Fruit fly (Drosophila melanogaster) whole organism, embryonic: ENCODE data around the gene Cow.

Source experiments
- Abd-B ChIP-seq: fragments of 200-800 bp; sonication (Bioruptor generic); optimal IDR thresholded peaks from 2 replicates; lab custom pipeline; 2018; ENCODE audit warnings: missing biosample characterization, mild to moderate bottlenecking, missing genetic modification characterization, moderate library complexity
- Ada2b ChIP-seq: fragments of 200-800 bp; sonication (Bioruptor generic); IDR thresholded peaks from 2 replicates; pipeline ENCODE4 v1.3.6; 2022; ENCODE audit warnings: missing biosample characterization, missing genetic modification characterization
- Atf3 ChIP-seq: fragments of 200-800 bp; sonication (Bioruptor generic); optimal IDR thresholded peaks from 3 replicates; lab custom pipeline; 2016; ENCODE audit warnings: missing biosample characterization, missing genetic modification characterization
- Blimp-1 ChIP-seq: fragments of 200-800 bp; sonication (Bioruptor generic); optimal IDR thresholded peaks from 3 replicates; lab custom pipeline; 2018; ENCODE audit warnings: missing biosample characterization, missing genetic modification characterization, mild to moderate bottlenecking, moderate library complexity, missing genetic modification reagents
- CG10366 ChIP-seq: fragments of 200-800 bp; sonication (Bioruptor generic); IDR thresholded peaks from 2 replicates; pipeline ENCODE4 v1.3.6; 2022; ENCODE audit warnings: missing biosample characterization, missing genetic modification characterization
- CG10565 ChIP-seq: fragments of 200-800 bp; sonication (Bioruptor generic); optimal IDR thresholded peaks from 3 replicates; lab custom pipeline; 2016; ENCODE audit warnings: missing biosample characterization, mild to moderate bottlenecking, missing genetic modification characterization
- CG11398 ChIP-seq: fragments of 200-800 bp; sonication (Bioruptor generic); optimal IDR thresholded peaks from 2 replicates; lab custom pipeline; 2016; ENCODE audit warnings: missing biosample characterization, missing genetic modification characterization
- CG12071 ChIP-seq: fragments of 200-800 bp; sonication (Bioruptor generic); optimal IDR thresholded peaks from 3 replicates; lab custom pipeline; 2018; ENCODE audit warnings: missing biosample characterization, mild to moderate bottlenecking, missing genetic modification characterization
- CG12155 ChIP-seq: fragments of 200-800 bp; sonication (Bioruptor generic); optimal IDR thresholded peaks from 3 replicates; lab custom pipeline; 2016; ENCODE audit warnings: missing biosample characterization, missing genetic modification characterization
- CG1233 ChIP-seq: fragments of 200-800 bp; sonication (Bioruptor generic); optimal IDR thresholded peaks from 4 replicates; lab custom pipeline; 2018; ENCODE audit warnings: missing biosample characterization, mild to moderate bottlenecking, missing genetic modification characterization
- CG13424 ChIP-seq: fragments of 200-800 bp; sonication (Bioruptor generic); optimal IDR thresholded peaks from 2 replicates; lab custom pipeline; 2019; ENCODE audit warnings: missing biosample characterization, mild to moderate bottlenecking, missing genetic modification characterization, moderate library complexity
- CG13775 ChIP-seq: fragments of 200-800 bp; sonication (Bioruptor generic); optimal IDR thresholded peaks from 3 replicates; lab custom pipeline; 2017; ENCODE audit warnings: missing biosample characterization, mild to moderate bottlenecking, missing genetic modification characterization
- CG14667 ChIP-seq: fragments of 200-800 bp; sonication (Bioruptor generic); IDR thresholded peaks from 2 replicates; pipeline ENCODE4 v1.3.6; 2022; ENCODE audit warnings: missing biosample characterization, missing genetic modification characterization
- CG14710 ChIP-seq: fragments of 200-800 bp; sonication (Bioruptor generic); optimal IDR thresholded peaks from 3 replicates; lab custom pipeline; 2019; ENCODE audit warnings: missing biosample characterization, mild to moderate bottlenecking, missing genetic modification characterization, moderate library complexity
- CG14860 ChIP-seq: fragments of 200-800 bp; sonication (Bioruptor generic); IDR thresholded peaks from 3 replicates; pipeline ENCODE4 v1.3.6; 2022; ENCODE audit warnings: missing biosample characterization, missing genetic modification characterization; ENCODE audit not compliant: partially characterized antibody
- CG17612 ChIP-seq: fragments of 200-800 bp; sonication (Bioruptor generic); IDR thresholded peaks from 2 replicates; pipeline ENCODE4 v1.3.6; 2022; ENCODE audit warnings: missing biosample characterization, missing genetic modification characterization
- CG2678 ChIP-seq: fragments of 200-800 bp; sonication (Bioruptor generic); optimal IDR thresholded peaks from 3 replicates; lab custom pipeline; 2019; ENCODE audit warnings: missing biosample characterization, mild to moderate bottlenecking, missing genetic modification characterization, moderate library complexity
- CG2875 ChIP-seq: fragments of 200-800 bp; sonication (Bioruptor generic); optimal IDR thresholded peaks from 2 replicates; lab custom pipeline; 2017; ENCODE audit warnings: missing biosample characterization, mild to moderate bottlenecking, missing genetic modification characterization, missing genetic modification reagents
- CG31224 ChIP-seq: fragments of 200-800 bp; sonication (Bioruptor generic); IDR thresholded peaks from 2 replicates; pipeline ENCODE4 v1.3.6; 2022; ENCODE audit warnings: missing biosample characterization, missing genetic modification characterization
- CG3407 ChIP-seq: fragments of 200-800 bp; sonication (Bioruptor generic); optimal IDR thresholded peaks from 2 replicates; lab custom pipeline; 2018; ENCODE audit warnings: missing biosample characterization, mild to moderate bottlenecking, missing genetic modification characterization
- CG4360 ChIP-seq: fragments of 200-800 bp; sonication (Bioruptor generic); IDR thresholded peaks from 2 replicates; pipeline ENCODE4 v1.3.6; 2022; ENCODE audit warnings: missing biosample characterization, missing genetic modification characterization
- CG4404 ChIP-seq: fragments of 200-800 bp; sonication (Bioruptor generic); IDR thresholded peaks from 2 replicates; pipeline ENCODE4 v1.3.6; 2022; ENCODE audit warnings: missing biosample characterization, missing genetic modification characterization
- CG4854 ChIP-seq: fragments of 200-800 bp; sonication (Bioruptor generic); optimal IDR thresholded peaks from 2 replicates; lab custom pipeline; 2016; ENCODE audit warnings: missing biosample characterization, missing genetic modification characterization, inconsistent platforms
- CG6175 ChIP-seq: fragments of 200-800 bp; sonication (Bioruptor generic); IDR thresholded peaks from 3 replicates; pipeline ENCODE4 v1.3.6; 2022; ENCODE audit warnings: missing biosample characterization, missing genetic modification characterization
- CG6765 ChIP-seq: fragments of 200-800 bp; sonication (Bioruptor generic); optimal IDR thresholded peaks from 3 replicates; lab custom pipeline; 2017; ENCODE audit warnings: missing biosample characterization, mild to moderate bottlenecking, missing genetic modification characterization
- Dbx ChIP-seq: fragments of 200-800 bp; sonication (Bioruptor generic); IDR thresholded peaks from 3 replicates; pipeline ENCODE4 v1.3.6; 2022; ENCODE audit warnings: missing biosample characterization, missing genetic modification characterization
- Dp ChIP-seq: fragments of 200-800 bp; sonication (Bioruptor generic); optimal IDR thresholded peaks from 2 replicates; lab custom pipeline; 2018; ENCODE audit warnings: missing biosample characterization, mild to moderate bottlenecking, missing genetic modification characterization, moderate library complexity
- Eip74EF ChIP-seq, 2 experiments: fragments of 200-800 bp in 1 of 2; fragments of >200 bp in 1 of 2; sonication (Bioruptor generic) in 1 of 2; optimal IDR thresholded peaks; 2 replicates each; lab custom pipeline; 2017 to 2019; ENCODE audit warnings: missing biosample characterization in 2 of 2, missing genetic modification characterization in 2 of 2, mild to moderate bottlenecking in 1 of 2, moderate library complexity in 1 of 2
- Elba2 ChIP-seq: fragments of 200-800 bp; sonication (Bioruptor generic); optimal IDR thresholded peaks from 3 replicates; lab custom pipeline; 2016; ENCODE audit warnings: missing biosample characterization, missing genetic modification characterization
- HLH54F ChIP-seq: fragments of 200-800 bp; sonication (Bioruptor generic); optimal IDR thresholded peaks from 3 replicates; lab custom pipeline; 2016; ENCODE audit warnings: missing biosample characterization, missing genetic modification characterization
- Rfx ChIP-seq: fragments of 200-800 bp; sonication (Bioruptor generic); IDR thresholded peaks from 2 replicates; pipeline ENCODE4 v1.3.6; 2022; ENCODE audit warnings: missing biosample characterization, missing genetic modification characterization
- TFAM ChIP-seq: fragments of 200-800 bp; sonication (Bioruptor generic); optimal IDR thresholded peaks from 2 replicates; lab custom pipeline; 2017; ENCODE audit warnings: missing biosample characterization, missing genetic modification characterization, inconsistent platforms
- ap ChIP-seq: fragments of 200-800 bp; sonication (Bioruptor generic); IDR thresholded peaks from 2 replicates; pipeline ENCODE4 v1.3.6; 2022; ENCODE audit warnings: missing biosample characterization, missing genetic modification characterization
- btn ChIP-seq: fragments of 200-800 bp; sonication (Bioruptor generic); optimal IDR thresholded peaks from 2 replicates; lab custom pipeline; 2016; ENCODE audit warnings: missing biosample characterization, missing genetic modification characterization
- dmrt11E ChIP-seq: fragments of 200-800 bp; sonication (Bioruptor generic); optimal IDR thresholded peaks from 3 replicates; lab custom pipeline; 2018; ENCODE audit warnings: missing biosample characterization, mild to moderate bottlenecking, missing genetic modification characterization, moderate library complexity
- dmrt99B ChIP-seq: fragments of 200-800 bp; sonication (Bioruptor generic); optimal IDR thresholded peaks from 2 replicates; lab custom pipeline; 2018; ENCODE audit warnings: missing biosample characterization, mild to moderate bottlenecking, missing genetic modification characterization, moderate library complexity
- exex ChIP-seq: fragments of 200-800 bp; sonication (Bioruptor generic); optimal IDR thresholded peaks from 4 replicates; lab custom pipeline; 2018; ENCODE audit warnings: missing biosample characterization, mild to moderate bottlenecking, missing genetic modification characterization, moderate library complexity
- fu2 ChIP-seq: fragments of 200-800 bp; sonication (Bioruptor generic); optimal IDR thresholded peaks from 2 replicates; lab custom pipeline; 2016; ENCODE audit warnings: missing biosample characterization, missing genetic modification characterization
- ind ChIP-seq: fragments of 200-800 bp; sonication (Bioruptor generic); optimal IDR thresholded peaks from 3 replicates; lab custom pipeline; 2016; ENCODE audit warnings: missing biosample characterization, missing genetic modification characterization
- lab ChIP-seq: fragments of 200-800 bp; sonication (Bioruptor generic); optimal IDR thresholded peaks from 3 replicates; lab custom pipeline; 2017; ENCODE audit warnings: missing biosample characterization, missing genetic modification characterization, mild to moderate bottlenecking, moderate library complexity, missing genetic modification reagents
- odd ChIP-seq: fragments of 200-800 bp; sonication (Bioruptor generic); optimal IDR thresholded peaks from 2 replicates; lab custom pipeline; 2017; ENCODE audit warnings: missing biosample characterization, mild to moderate bottlenecking, missing genetic modification characterization
- pzg ChIP-seq: fragments of 200-800 bp; sonication (Bioruptor generic); optimal IDR thresholded peaks from 3 replicates; lab custom pipeline; 2018; ENCODE audit warnings: missing biosample characterization, mild to moderate bottlenecking, missing genetic modification characterization, moderate library complexity
- salm ChIP-seq: fragments of 200-800 bp; sonication (Bioruptor generic); optimal IDR thresholded peaks from 2 replicates; lab custom pipeline; 2018; ENCODE audit warnings: missing biosample characterization, mild to moderate bottlenecking, missing genetic modification characterization
- scrt ChIP-seq: fragments of 200-800 bp; sonication (Bioruptor generic); optimal IDR thresholded peaks from 2 replicates; lab custom pipeline; 2018; ENCODE audit warnings: missing biosample characterization, mild to moderate bottlenecking, missing genetic modification characterization, moderate library complexity
- sens-2 ChIP-seq: fragments of 200-800 bp; sonication (Bioruptor generic); IDR thresholded peaks from 2 replicates; pipeline ENCODE4 v1.3.6; 2022; ENCODE audit warnings: missing biosample characterization, missing genetic modification characterization
- seq ChIP-seq: fragments of 200-800 bp; sonication (Bioruptor generic); IDR thresholded peaks from 2 replicates; pipeline ENCODE4 v1.3.6; 2022; ENCODE audit warnings: missing biosample characterization, missing genetic modification characterization
- tap ChIP-seq: fragments of 200-800 bp; optimal IDR thresholded peaks from 3 replicates; lab custom pipeline; 2019; ENCODE audit warnings: missing biosample characterization, mild to moderate bottlenecking, missing genetic modification characterization, moderate library complexity
- tgo ChIP-seq: fragments of 200-800 bp; sonication (Bioruptor generic); IDR thresholded peaks from 3 replicates; pipeline ENCODE4 v1.3.6; 2022; ENCODE audit warnings: missing biosample characterization, missing genetic modification characterization
- zen2 ChIP-seq: fragments of 200-800 bp; sonication (Bioruptor generic); IDR thresholded peaks from 3 replicates; pipeline ENCODE4 v1.3.6; 2022; ENCODE audit warnings: missing biosample characterization, missing genetic modification characterization; ENCODE audit not compliant: partially characterized antibody

Cow gene

dm6 chr3R:23112680-23113362 is at the start of gene Cow:
Cow (minus strand) TSS chr3R:23112730.
- TF ChIP-seq CG4404 (GFP tag; lab: Robert Waterston, UW) (no peak; the same call in 1 of the 2 replicates), Abd-B (GFP tag; lab: Kevin White, UChicago) (no peak), zen2 (no peak), Rfx (GFP tag; lab: Robert Waterston, UW) (peak; percentile 77), exex (tag; lab: Kevin White, UChicago) (peak; percentile 21), lab (peak; percentile 90), CG4854 (GFP tag; lab: Kevin White, UChicago) (no peak), tap (tag; lab: Kevin White, UChicago) (peak; percentile 2), ind (peak; percentile 64), CG10366 (GFP tag; lab: Robert Waterston, UW) (peak; percentile 76), CG12155 (GFP tag; lab: Kevin White, UChicago) (peak; percentile 57), ap (GFP tag; lab: Robert Waterston, UW) (peak; percentile 28; the same call in 1 of the 2 replicates), Blimp-1 (GFP tag; lab: Kevin White, UChicago) (no peak), CG1233 (no peak), CG12071 (peak; percentile 38), pzg (GFP tag; lab: Kevin White, UChicago) (peak; percentile 4), sens-2 (GFP tag; lab: Robert Waterston, UW) (no peak), CG10565 (GFP tag; lab: Kevin White, UChicago) (no peak), CG2875 (GFP tag; lab: Kevin White, UChicago) (no peak), Eip74EF (GFP tag; optimal IDR thresholded peaks at IDR 0.05; lab: Kevin White, UChicago) (no peak), CG17612 (GFP tag; lab: Robert Waterston, UW) (0 out of 2 replicates have a peak, but pooled peaks have one; percentile 16), Dp (GFP tag; lab: Kevin White, UChicago) (no peak), CG2678 (tag; lab: Kevin White, UChicago) (peak; percentile 81), CG14667 (GFP tag; lab: Robert Waterston, UW) (peak; percentile 51; the same call in 1 of the 2 replicates), btn (GFP tag; lab: Kevin White, UChicago) (no peak), CG6175 (0 out of 3 replicates have a peak, but pooled peaks have one; percentile 43), HLH54F (peak; percentile 59), CG31224 (peak; percentile 53; the same call in 1 of the 2 replicates), odd (GFP tag; lab: Kevin White, UChicago) (no peak), Elba2 (GFP tag; lab: Kevin White, UChicago) (no peak), seq (peak; percentile 60; the same call in 1 of the 2 replicates), Dbx (peak; percentile 84), Atf3 (GFP tag; lab: Kevin White, UChicago) (no peak), Ada2b (GFP tag; lab: Robert Waterston, UW) (peak; percentile 73), CG3407 (GFP tag; lab: Kevin White, UChicago) (no peak), CG6765 (GFP tag; lab: Kevin White, UChicago) (peak; percentile 32), tgo (GFP tag; lab: Robert Waterston, UW) (peak; percentile 76), CG14710 (tag; lab: Kevin White, UChicago) (no peak), salm (no peak), fu2 (peak; percentile 9), dmrt11E (tag; lab: Kevin White, UChicago) (no peak), dmrt99B (tag; lab: Kevin White, UChicago) (peak; percentile 69), CG13424 (peak; percentile 65), CG14860 (GFP tag; lab: Robert Waterston, UW) (no peak), CG11398 (GFP tag; lab: Kevin White, UChicago) (no peak), TFAM (GFP tag; lab: Kevin White, UChicago) (no peak), CG4360 (GFP tag; lab: Robert Waterston, UW) (no peak), CG13775 (peak; percentile 46), scrt (peak; percentile 73)
